Worm (Caenorhabditis elegans) whole organism, early embryonic: ENCODE data around the gene rsks-1.
A peak's percentile ranks its signal among the peaks of the same experiment; 100 is the strongest.

Experiments
- B0310.2 ChIP-seq: sonication (generic microtip); optimal IDR thresholded peaks from 2 replicates; lab custom pipeline; 2016; ENCODE audit warnings: mild to moderate bottlenecking, missing genetic modification characterization, missing compliant biosample characterization
- F13C5.2 ChIP-seq: sonication (generic microtip); optimal IDR thresholded peaks from 2 replicates; lab custom pipeline; 2017; ENCODE audit warnings: mild to moderate bottlenecking, missing genetic modification characterization, inconsistent platforms, missing compliant biosample characterization
- aly-1 ChIP-seq: sonication (generic microtip); optimal IDR thresholded peaks from 2 replicates; lab custom pipeline; 2016; ENCODE audit warnings: missing genetic modification characterization, missing compliant biosample characterization
- ama-1 ChIP-seq: fragments of 150-350 bp; optimal IDR thresholded peaks from 2 replicates; lab custom pipeline; 2014
- ceh-13 ChIP-seq: fragments of 200-800 bp; sonication (Bioruptor generic); optimal IDR thresholded peaks from 2 replicates; lab custom pipeline; 2018; ENCODE audit warnings: mild to moderate bottlenecking, missing genetic modification characterization, missing compliant biosample characterization
- ets-7 ChIP-seq: sonication (generic microtip); optimal IDR thresholded peaks from 2 replicates; lab custom pipeline; 2016; ENCODE audit warnings: missing genotype, missing genetic modification characterization, missing compliant biosample characterization
- flt-1 ChIP-seq: fragments of 200-800 bp; sonication (Bioruptor generic); IDR thresholded peaks from 2 replicates; pipeline ENCODE4 v1.3.6; 2022; ENCODE audit warnings: missing genetic modification characterization, missing compliant biosample characterization
- hmbx-1 ChIP-seq: sonication (generic microtip); optimal IDR thresholded peaks from 2 replicates; lab custom pipeline; 2016; ENCODE audit warnings: mild to moderate bottlenecking, missing genetic modification characterization, missing compliant biosample characterization
- hmg-4 ChIP-seq: fragments of 200-800 bp; sonication (Bioruptor generic); optimal IDR thresholded peaks from 2 replicates; lab custom pipeline; 2018; ENCODE audit warnings: mild to moderate bottlenecking, missing genetic modification characterization, missing compliant biosample characterization
- hnd-1 ChIP-seq: sonication (generic microtip); optimal IDR thresholded peaks from 2 replicates; lab custom pipeline; 2016; ENCODE audit warnings: missing genetic modification characterization, missing compliant biosample characterization
- pes-1 ChIP-seq: fragments of 200-800 bp; sonication (Bioruptor generic); IDR thresholded peaks from 2 replicates; pipeline ENCODE4 v1.3.6; 2022; ENCODE audit warnings: missing genetic modification reagents, missing genetic modification characterization, missing compliant biosample characterization
- scrt-1 ChIP-seq: fragments of 200-800 bp; sonication (Bioruptor generic); IDR thresholded peaks from 2 replicates; pipeline ENCODE4 v1.3.6; 2022; ENCODE audit warnings: missing genetic modification characterization, missing compliant biosample characterization
- sea-1 ChIP-seq: fragments of 200-800 bp; sonication (Bioruptor generic); conservative IDR thresholded peaks from 2 replicates; pipeline ENCODE4 v1.3.6; 2022; ENCODE audit warnings: missing genetic modification characterization, missing compliant biosample characterization
- tbx-11 ChIP-seq: fragments of 200-800 bp; sonication (Bioruptor generic); IDR thresholded peaks from 2 replicates; pipeline ENCODE4 v1.3.6; 2022; ENCODE audit warnings: missing genetic modification characterization, missing compliant biosample characterization
- tbx-37 ChIP-seq: fragments of 200-800 bp; sonication (Bioruptor generic); conservative IDR thresholded peaks from 2 replicates; pipeline ENCODE4 v1.3.6; 2022; ENCODE audit warnings: missing genetic modification reagents, missing genetic modification characterization, missing compliant biosample characterization
- tra-4 ChIP-seq: sonication (generic microtip); optimal IDR thresholded peaks from 2 replicates; lab custom pipeline; 2017; ENCODE audit warnings: missing genetic modification characterization, missing compliant biosample characterization

rsks-1 gene

ce11 chrIII:11286069-11286468 is 41.1 kb downstream of the rsks-1 start:
- TF ChIP-seq hmg-4 (GFP tag; lab: Kevin White, UChicago) (no peak), pes-1 (peak; percentile 63), tbx-37 (GFP tag; lab: Robert Waterston, UW) (peak; percentile 64)

- no peak for TF ChIP-seq tra-4
- no peak for TF ChIP-seq hmg-4 (GFP tag; lab: Kevin White, UChicago)
These were observed 42.4 kb downstream of the rsks-1 start for ce11 chrIII:11287340-11287739.

- TF ChIP-seq ceh-13 (GFP tag; lab: Kevin White, UChicago), result no peak
- no peak for TF ChIP-seq tbx-11 (GFP tag; lab: Robert Waterston, UW)
- TF ChIP-seq F13C5.2 (tag; lab: Kevin White, UChicago), result no peak
- no peak for TF ChIP-seq hnd-1
- no peak for TF ChIP-seq ama-1 (lab: Kevin White, UChicago)
- no peak for TF ChIP-seq tra-4
- TF ChIP-seq flt-1 (GFP tag; lab: Robert Waterston, UW), result no peak
- no peak for TF ChIP-seq aly-1
- no peak for TF ChIP-seq pes-1
These were observed 43.4 kb downstream of the rsks-1 start for ce11 chrIII:11288295-11288694.

ce11 chrIII:11289876-11290275 is 45.0 kb downstream of the rsks-1 start:
- TF ChIP-seq ceh-13 (GFP tag; lab: Kevin White, UChicago) (no peak), hnd-1 (no peak), ama-1 (lab: Kevin White, UChicago) (no peak), sea-1 (GFP tag; lab: Robert Waterston, UW) (no peak), tbx-11 (GFP tag; lab: Robert Waterston, UW) (no peak), hmbx-1 (tag; lab: Kevin White, UChicago) (no peak), tbx-37 (GFP tag; lab: Robert Waterston, UW) (no peak), tra-4 (no peak), hmg-4 (GFP tag; lab: Kevin White, UChicago) (no peak), F13C5.2 (tag; lab: Kevin White, UChicago) (no peak), B0310.2 (tag; lab: Kevin White, UChicago) (no peak), flt-1 (GFP tag; lab: Robert Waterston, UW) (no peak)

ce11 chrIII:11290554-11290953 is 45.6 kb downstream of the rsks-1 start, which contains the start of the genes gly-9, mib-1 and smc-3:
gly-9 (minus strand) TSS chrIII:11290580.
mib-1 (minus strand) TSS chrIII:11290676.
smc-3 (plus strand) TSS chrIII:11290904.
- TF ChIP-seq tra-4 (no peak), ets-7 (tag; lab: Kevin White, UChicago) (peak; percentile 15), tbx-37 (GFP tag; lab: Robert Waterston, UW) (peak; percentile 83), hnd-1 (no peak), pes-1 (peak; percentile 66), scrt-1 (GFP tag; lab: Robert Waterston, UW) (0 out of 2 replicates have a peak, but pooled peaks have one; percentile 60), tbx-11 (GFP tag; lab: Robert Waterston, UW) (0 out of 2 replicates have a peak, but pooled peaks have one; percentile 34), flt-1 (GFP tag; lab: Robert Waterston, UW) (no peak), ceh-13 (GFP tag; lab: Kevin White, UChicago) (no peak), F13C5.2 (tag; lab: Kevin White, UChicago) (no peak)
